Worm (Caenorhabditis elegans) whole organism, L4 larva: Measurements from ENCODE around the gene Y57G11C.51.

ENCODE experiments used
- F10B5.3 ChIP-seq: sonication (generic microtip); optimal IDR thresholded peaks from 2 replicates; lab custom pipeline; 2016; ENCODE audit warnings: mild to moderate bottlenecking, missing genetic modification characterization, missing compliant biosample characterization
- F37D6.2 ChIP-seq: sonication (generic microtip); optimal IDR thresholded peaks from 2 replicates; lab custom pipeline; 2016; ENCODE audit warnings: mild to moderate bottlenecking, missing genetic modification characterization, missing compliant biosample characterization
- F44E2.7 ChIP-seq: fragments of 200-800 bp; sonication (Bioruptor generic); IDR thresholded peaks from 2 replicates; pipeline ENCODE4 v2.1.2; 2022; ENCODE audit warnings: missing genetic modification characterization, missing compliant biosample characterization
- F49E8.2 ChIP-seq: sonication (generic microtip); optimal IDR thresholded peaks from 2 replicates; lab custom pipeline; 2016; ENCODE audit warnings: missing compliant biosample characterization, mild to moderate bottlenecking, missing genetic modification characterization, borderline replicate concordance
- T26A8.4 ChIP-seq: fragments of 200-800 bp; sonication (Bioruptor generic); IDR thresholded peaks from 2 replicates; pipeline ENCODE4 v1.3.6; 2022; ENCODE audit warnings: missing genetic modification characterization, missing compliant biosample characterization
- Y48G9A.11 ChIP-seq: fragments of 200-800 bp; sonication (Bioruptor generic); IDR thresholded peaks from 2 replicates; pipeline ENCODE4 v1.3.6; 2022; ENCODE audit warnings: missing genetic modification reagents, missing genetic modification characterization, missing compliant biosample characterization
- Y5F2A.4 ChIP-seq: fragments of 200-800 bp; sonication (Bioruptor generic); optimal IDR thresholded peaks from 2 replicates; lab custom pipeline; 2018; ENCODE audit warnings: mild to moderate bottlenecking, missing genetic modification characterization, missing compliant biosample characterization
- ZK546.5 ChIP-seq, 2 experiments: sonication (generic microtip); optimal IDR thresholded peaks; 2 replicates each; lab custom pipeline; 2017; ENCODE audit warnings: missing biosample characterization in 2 of 2, missing genetic modification characterization in 2 of 2
- ama-1 ChIP-seq: fragments of 150-350 bp; optimal IDR thresholded peaks from 2 replicates; lab custom pipeline; 2014; ENCODE audit warnings: inconsistent platforms, mixed read lengths
- arid-1 ChIP-seq: fragments of 200-800 bp; sonication (Bioruptor generic); conservative IDR thresholded peaks from 2 replicates; pipeline ENCODE4 v1.3.6; 2022; ENCODE audit warnings: missing genetic modification reagents, missing genetic modification characterization, missing compliant biosample characterization
- ceh-28 ChIP-seq: fragments of 150-350 bp; optimal IDR thresholded peaks from 2 replicates; lab custom pipeline; 2014; ENCODE audit warnings: missing biosample characterization, missing genetic modification reagents, missing genetic modification characterization
- ceh-82 ChIP-seq: sonication (generic microtip); optimal IDR thresholded peaks from 2 replicates; lab custom pipeline; 2017; ENCODE audit warnings: missing biosample characterization, missing genetic modification characterization
- ces-1 ChIP-seq: fragments of 150-350 bp; sonication (generic microtip); optimal IDR thresholded peaks from 4 replicates; lab custom pipeline; 2014; ENCODE audit warnings: missing biosample characterization, missing genetic modification reagents, missing genetic modification characterization
- ctbp-1 ChIP-seq: fragments of 200-800 bp; sonication (Bioruptor generic); IDR thresholded peaks from 2 replicates; pipeline ENCODE4 v1.3.6; 2022; ENCODE audit warnings: missing genetic modification reagents, missing genetic modification characterization, missing compliant biosample characterization
- daf-19 ChIP-seq: fragments of 200-800 bp; sonication (Bioruptor generic); conservative IDR thresholded peaks from 2 replicates; pipeline ENCODE4 v1.3.6; 2022; ENCODE audit warnings: missing genetic modification characterization, missing compliant biosample characterization
- dmd-6 ChIP-seq: fragments of 200-800 bp; sonication (Bioruptor generic); IDR thresholded peaks from 2 replicates; pipeline ENCODE4 v1.3.6; 2022; ENCODE audit warnings: missing genetic modification reagents, missing genetic modification characterization, missing compliant biosample characterization
- dve-1 ChIP-seq: sonication (generic microtip); optimal IDR thresholded peaks from 2 replicates; lab custom pipeline; 2017; ENCODE audit warnings: antibody characterized with exemption, mild to moderate bottlenecking, missing genetic modification characterization, missing compliant biosample characterization; ENCODE audit not compliant: insufficient read depth
- egl-43 ChIP-seq: fragments of 200-800 bp; sonication (Bioruptor generic); IDR thresholded peaks from 2 replicates; pipeline ENCODE4 v1.3.6; 2022; ENCODE audit warnings: missing genetic modification reagents, missing genetic modification characterization, missing compliant biosample characterization
- fkh-10 ChIP-seq: fragments of 150-350 bp; optimal IDR thresholded peaks from 2 replicates; lab custom pipeline; 2014; ENCODE audit warnings: missing biosample characterization, missing genetic modification reagents, missing genetic modification characterization
- hif-1 ChIP-seq, 2 experiments: sonication (generic microtip); optimal IDR thresholded peaks; 2 replicates each; lab custom pipeline; 2016 to 2017; ENCODE audit warnings: missing compliant biosample characterization in 2 of 2, missing genetic modification characterization in 2 of 2, missing genetic modification reagents in 2 of 2, missing genotype in 2 of 2, mild to moderate bottlenecking in 1 of 2
- hlh-11 ChIP-seq: fragments of 200-800 bp; sonication (Bioruptor generic); optimal IDR thresholded peaks from 2 replicates; lab custom pipeline; 2018; ENCODE audit warnings: mild to moderate bottlenecking, missing genetic modification characterization, missing compliant biosample characterization
- hlh-30 ChIP-seq: sonication (generic microtip); optimal IDR thresholded peaks from 2 replicates; lab custom pipeline; 2017; ENCODE audit warnings: antibody characterized with exemption, mild to moderate bottlenecking, missing genetic modification characterization, missing compliant biosample characterization; ENCODE audit not compliant: insufficient read depth
- hmg-1.1 ChIP-seq: fragments of 200-800 bp; sonication (Bioruptor generic); IDR thresholded peaks from 2 replicates; pipeline ENCODE4 v1.3.6; 2022; ENCODE audit warnings: missing genetic modification reagents, missing genetic modification characterization, missing compliant biosample characterization
- lin-13 ChIP-seq: fragments of 150-350 bp; optimal IDR thresholded peaks from 2 replicates; lab custom pipeline; 2014; ENCODE audit warnings: missing biosample characterization, missing genetic modification reagents, missing genetic modification characterization
- lin-15B ChIP-seq: fragments of 150-350 bp; sonication (generic microtip); optimal IDR thresholded peaks from 3 replicates; lab custom pipeline; 2014; ENCODE audit warnings: missing biosample characterization, missing genetic modification characterization
- lin-38 ChIP-seq: fragments of 200-800 bp; sonication (Bioruptor generic); IDR thresholded peaks from 2 replicates; pipeline ENCODE4 v1.3.6; 2022; ENCODE audit warnings: missing genetic modification reagents, missing genetic modification characterization, missing compliant biosample characterization
- lir-3 ChIP-seq: sonication (generic microtip); optimal IDR thresholded peaks from 2 replicates; lab custom pipeline; 2016; ENCODE audit warnings: mild to moderate bottlenecking, missing genetic modification characterization, missing compliant biosample characterization
- lsy-2 ChIP-seq, 2 experiments: fragments of 150-350 bp in 1 of 2; sonication (generic microtip) in 1 of 2; optimal IDR thresholded peaks; 2 replicates each; lab custom pipeline; 2014 to 2017; ENCODE audit warnings: missing biosample characterization in 2 of 2, missing genetic modification characterization in 2 of 2
- madf-5 ChIP-seq, 2 experiments: fragments of 200-800 bp; sonication (Bioruptor generic); IDR thresholded peaks; 2 replicates each; pipeline ENCODE4 v1.3.6; 2022; ENCODE audit warnings: missing compliant biosample characterization in 2 of 2, missing genetic modification characterization in 2 of 2
- madf-9 ChIP-seq: fragments of 200-800 bp; sonication (Bioruptor generic); conservative IDR thresholded peaks from 2 replicates; pipeline ENCODE4 v1.3.6; 2022; ENCODE audit warnings: missing genetic modification reagents, missing genetic modification characterization, missing compliant biosample characterization
- mdl-1 ChIP-seq, 2 experiments: fragments of 150-350 bp in 1 of 2; sonication (generic microtip) in 1 of 2; optimal IDR thresholded peaks; 2 replicates each; lab custom pipeline; 2014 to 2017; ENCODE audit warnings: missing biosample characterization in 2 of 2, missing genetic modification characterization in 2 of 2
- mxl-2 ChIP-seq: fragments of 200-800 bp; sonication (Bioruptor generic); conservative IDR thresholded peaks from 2 replicates; pipeline ENCODE4 v1.3.6; 2022; ENCODE audit warnings: missing genetic modification reagents, missing genetic modification characterization, missing compliant biosample characterization
- nhr-237 ChIP-seq: sonication (generic microtip); optimal IDR thresholded peaks from 2 replicates; lab custom pipeline; 2017; ENCODE audit warnings: missing biosample characterization, missing genetic modification characterization
- nhr-25 ChIP-seq: sonication (generic microtip); optimal IDR thresholded peaks from 2 replicates; lab custom pipeline; 2017; ENCODE audit warnings: missing genetic modification characterization, mild to moderate bottlenecking, missing compliant biosample characterization, antibody characterized with exemption, moderate library complexity, borderline replicate concordance; ENCODE audit not compliant: insufficient read depth
- nhr-41 ChIP-seq: fragments of 200-800 bp; sonication (Bioruptor generic); IDR thresholded peaks from 2 replicates; pipeline ENCODE4 v1.3.6; 2022; ENCODE audit warnings: missing genetic modification reagents, missing genetic modification characterization, missing compliant biosample characterization
- nhr-42 ChIP-seq: fragments of 200-800 bp; sonication (Bioruptor generic); IDR thresholded peaks from 2 replicates; pipeline ENCODE4 v1.3.6; 2022; ENCODE audit warnings: missing genetic modification characterization, missing compliant biosample characterization
- nhr-48 ChIP-seq: sonication (generic microtip); optimal IDR thresholded peaks from 2 replicates; lab custom pipeline; 2016; ENCODE audit warnings: mild to moderate bottlenecking, missing genetic modification characterization, missing compliant biosample characterization
- nhr-76 ChIP-seq: fragments of 150-350 bp; optimal IDR thresholded peaks from 2 replicates; lab custom pipeline; 2014; ENCODE audit warnings: missing biosample characterization, missing genetic modification characterization
- nhr-77 ChIP-seq: fragments of 150-350 bp; optimal IDR thresholded peaks from 2 replicates; lab custom pipeline; 2014; ENCODE audit warnings: missing biosample characterization, missing genetic modification characterization
- php-3 ChIP-seq: fragments of 200-800 bp; sonication (Bioruptor generic); IDR thresholded peaks from 2 replicates; pipeline ENCODE4 v1.3.6; 2022; ENCODE audit warnings: missing genetic modification reagents, missing genetic modification characterization, missing compliant biosample characterization
- pqm-1 ChIP-seq: sonication (generic microtip); optimal IDR thresholded peaks from 2 replicates; lab custom pipeline; 2017; ENCODE audit warnings: missing biosample characterization, missing genetic modification characterization
- sdz-12 ChIP-seq: fragments of 200-800 bp; sonication (Bioruptor generic); optimal IDR thresholded peaks from 2 replicates; lab custom pipeline; 2018; ENCODE audit warnings: mild to moderate bottlenecking, missing genetic modification characterization, missing compliant biosample characterization
- snpc-1.2 ChIP-seq: fragments of 200-800 bp; sonication (Bioruptor generic); IDR thresholded peaks from 2 replicates; pipeline ENCODE4 v1.3.6; 2022; ENCODE audit warnings: missing genetic modification reagents, missing genetic modification characterization, missing compliant biosample characterization
- snpc-4 ChIP-seq: fragments of 150-350 bp; optimal IDR thresholded peaks from 2 replicates; lab custom pipeline; 2014; ENCODE audit warnings: missing biosample characterization, missing genetic modification characterization
- spr-1 ChIP-seq: sonication (generic microtip); optimal IDR thresholded peaks from 2 replicates; lab custom pipeline; 2016; ENCODE audit warnings: mild to moderate bottlenecking, missing genetic modification characterization, missing compliant biosample characterization
- tra-1 ChIP-seq: fragments of 200-800 bp; sonication (Bioruptor generic); IDR thresholded peaks from 2 replicates; pipeline ENCODE4 v1.3.6; 2022; ENCODE audit warnings: missing genetic modification reagents, missing genetic modification characterization, missing compliant biosample characterization
- unc-62 ChIP-seq, 3 experiments: fragments of 150-350 bp in 1 of 3; sonication (generic microtip); optimal IDR thresholded peaks in 2 of 3; peaks in 1 of 3; 1 replicate in 1 of 3; 2 replicates in 2 of 3; lab custom pipeline; 2014 to 2017; ENCODE audit warnings: missing biosample characterization in 3 of 3, missing genetic modification characterization in 3 of 3, missing genetic modification reagents in 3 of 3, missing genotype in 1 of 3
- zfp-2 ChIP-seq: sonication (generic microtip); optimal IDR thresholded peaks from 2 replicates; lab custom pipeline; 2016; ENCODE audit warnings: mild to moderate bottlenecking, missing genetic modification characterization, missing compliant biosample characterization
- zfp-3 ChIP-seq: fragments of 200-800 bp; sonication (Bioruptor generic); conservative IDR thresholded peaks from 2 replicates; pipeline ENCODE4 v1.3.6; 2022; ENCODE audit warnings: missing genetic modification reagents, missing genetic modification characterization, missing compliant biosample characterization

Gene Y57G11C.51

DNA sequence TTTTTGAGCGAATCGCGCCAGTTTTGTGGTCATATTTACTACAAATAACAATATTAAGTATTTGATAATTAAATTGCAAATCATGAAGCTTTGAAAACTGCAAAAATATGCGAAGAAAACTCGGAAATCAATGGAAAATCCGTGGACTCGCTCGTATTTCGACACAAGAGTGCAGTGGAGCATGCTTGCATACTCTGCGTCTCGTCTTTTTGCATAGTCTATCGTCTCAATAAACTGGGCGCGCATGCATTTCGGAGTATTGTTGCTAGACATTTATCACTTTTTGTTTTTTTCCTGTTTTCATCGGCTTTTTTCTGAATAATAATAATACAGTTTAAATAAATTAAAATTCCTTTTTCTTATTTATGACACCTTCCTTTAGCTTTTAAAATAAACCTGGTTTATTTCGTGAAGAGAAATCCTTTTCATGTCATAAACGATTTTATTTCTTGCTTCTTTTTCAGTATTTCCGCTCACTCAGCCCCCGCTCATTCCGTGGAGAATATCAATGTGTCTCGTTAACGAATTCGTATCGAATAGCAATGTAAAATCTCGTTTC is 6.6 kb downstream of the Y57G11C.51 start, which contains the start of the genes mrps-7 and Y57G11C.3:
mrps-7 (minus strand) TSS at position 38 of the 559 bp plus-strand sequence.
Y57G11C.3 (plus strand) TSS at position 509 of the 559 bp plus-strand sequence.
- TF ChIP-seq egl-43 (GFP tag; lab: Robert Waterston, UW) (0 out of 2 replicates have a peak, but pooled peaks have one; percentile 41), lin-13 (peak; percentile 76), nhr-77 (peak; percentile 86), sdz-12 (GFP tag; lab: Kevin White, UChicago) (no peak), mdl-1 (tag; optimal IDR thresholded peaks at IDR 0.05; lab: Kevin White, UChicago) (peak; percentile 33 to 75), nhr-42 (GFP tag; lab: Robert Waterston, UW) (0 out of 2 replicates have a peak, but pooled peaks have one; percentile 44), Y5F2A.4 (GFP tag; lab: Kevin White, UChicago) (no peak), spr-1 (tag; lab: Kevin White, UChicago) (peak; percentile 67), F10B5.3 (tag; lab: Kevin White, UChicago) (peak; percentile 26), pqm-1 (tag; lab: Kevin White, UChicago) (peak; percentile 38), ama-1 (peak; percentile 58), lin-38 (GFP tag; lab: Robert Waterston, UW) (peak; percentile 100), unc-62 (GFP tag; optimal IDR thresholded peaks at IDR 0.05 in 1 of 2; lab: Kevin White, UChicago) (peak in 1 of 2 experiments; percentile 87), unc-62 (tag; optimal IDR thresholded peaks at IDR 0.05; lab: Kevin White, UChicago) (no peak), hif-1 (tag; optimal IDR thresholded peaks at IDR 0.05; lab: Kevin White, UChicago) (peak in 1 of 2 experiments; percentile 73), nhr-76 (tag; lab: Kevin White, UChicago) (no peak), daf-19 (GFP tag; lab: Robert Waterston, UW) (no peak), dve-1 (tag; lab: Kevin White, UChicago) (peak; percentile 97), nhr-41 (GFP tag; lab: Robert Waterston, UW) (no peak), hlh-11 (tag; lab: Kevin White, UChicago) (peak; percentile 76), nhr-237 (no peak), F37D6.2 (tag; lab: Kevin White, UChicago) (peak; percentile 55), arid-1 (GFP tag; lab: Robert Waterston, UW) (peak; percentile 61; the same call in 1 of the 2 replicates), lir-3 (tag; lab: Kevin White, UChicago) (no peak), Y48G9A.11 (GFP tag; lab: Robert Waterston, UW) (peak; percentile 96), tra-1 (GFP tag; lab: Robert Waterston, UW) (no peak), fkh-10 (GFP tag; lab: Kevin White, UChicago) (peak; percentile 82), ceh-28 (no peak), hmg-1.1 (GFP tag; lab: Robert Waterston, UW) (peak; percentile 95), ZK546.5 (tag; optimal IDR thresholded peaks at IDR 0.05; lab: Kevin White, UChicago) (no peak), ces-1 (GFP tag; lab: Kevin White, UChicago) (no peak), mxl-2 (GFP tag; lab: Robert Waterston, UW) (no peak), lsy-2 (tag; optimal IDR thresholded peaks at IDR 0.05; lab: Kevin White, UChicago) (peak; percentile 67 to 95), snpc-4 (peak; percentile 38), snpc-1.2 (GFP tag; lab: Robert Waterston, UW) (peak; percentile 87), lin-15B (peak; percentile 77), nhr-25 (tag; lab: Kevin White, UChicago) (peak; percentile 6), zfp-2 (tag; lab: Kevin White, UChicago) (peak; percentile 45), php-3 (GFP tag; lab: Robert Waterston, UW) (peak; percentile 58; the same call in 1 of the 2 replicates), ctbp-1 (0 out of 2 replicates have a peak, but pooled peaks have one; percentile 52), ceh-82 (no peak), F49E8.2 (tag; lab: Kevin White, UChicago) (no peak), F44E2.7 (GFP tag; lab: Robert Waterston, UW) (no peak), dmd-6 (GFP tag; lab: Robert Waterston, UW) (peak; percentile 77), hlh-30 (tag; lab: Kevin White, UChicago) (peak; percentile 90), nhr-48 (tag; lab: Kevin White, UChicago) (peak; percentile 24), madf-9 (GFP tag; lab: Robert Waterston, UW) (no peak; the same call in 1 of the 2 replicates), T26A8.4 (GFP tag; lab: Robert Waterston, UW) (peak; percentile 76), madf-5 (GFP tag; IDR thresholded peaks at IDR 0.05; lab: Robert Waterston, UW) (no peak), zfp-3 (GFP tag; lab: Robert Waterston, UW) (no peak)
